Worm (Caenorhabditis elegans): ENCODE measurements around the gene Y54F10BM.9.

Y54F10BM.9 gene

DNA sequence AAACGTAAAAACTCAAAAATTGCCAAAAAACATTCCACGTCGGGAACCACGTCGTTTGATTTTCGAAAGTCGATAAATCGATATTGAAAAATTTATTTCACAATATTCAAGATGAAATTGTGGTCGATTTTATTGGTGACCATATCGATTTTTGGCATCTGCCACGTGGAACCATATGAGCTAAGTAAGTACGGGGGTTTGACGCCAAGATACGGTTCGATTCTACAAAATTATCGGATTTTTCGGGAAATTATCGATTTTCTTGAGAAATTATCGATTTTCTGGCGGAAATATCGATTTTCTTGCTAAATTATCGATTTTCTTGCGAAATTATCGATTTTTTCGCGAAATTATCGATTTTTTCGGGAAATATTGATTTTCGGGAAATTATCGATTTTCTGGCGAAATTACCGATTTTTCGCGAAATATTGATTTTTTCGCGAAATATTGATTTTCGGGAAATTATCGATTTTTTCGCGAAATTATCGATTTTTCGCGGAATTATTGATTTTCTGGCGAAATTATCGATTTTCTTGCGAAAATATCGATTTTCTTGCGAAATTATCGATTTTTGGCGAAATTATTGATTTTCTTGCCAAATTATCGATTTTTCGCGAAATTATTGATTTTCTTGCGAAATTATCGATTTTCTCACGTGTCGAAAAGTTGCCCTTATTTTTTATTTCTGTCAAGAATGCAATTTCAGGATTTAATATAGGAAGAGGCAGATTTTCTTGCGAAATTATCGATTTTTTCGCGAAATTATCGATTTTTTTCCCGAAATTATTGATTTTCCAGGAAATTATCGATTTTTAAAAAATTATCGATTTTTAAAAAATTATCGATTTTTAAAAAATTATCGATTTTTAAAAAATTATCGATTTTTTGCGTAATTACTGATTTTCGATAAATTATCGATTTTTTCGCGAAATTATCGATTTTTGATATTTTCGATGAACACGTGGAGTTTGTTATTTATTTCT is 22.5 kb downstream of the Y54F10BM.9 start, which contains the start of gene Y54F10BM.3:
Gene Y54F10BM.3, plus strand, starts transcription at position 51 of the 983 bp plus-strand sequence.
- TF ChIP-seq ztf-11 (tag; optimal IDR thresholded peaks at IDR 0.05): no peak
- TF ChIP-seq gmeb-1 (tag; optimal IDR thresholded peaks at IDR 0.05): no peak

DNA sequence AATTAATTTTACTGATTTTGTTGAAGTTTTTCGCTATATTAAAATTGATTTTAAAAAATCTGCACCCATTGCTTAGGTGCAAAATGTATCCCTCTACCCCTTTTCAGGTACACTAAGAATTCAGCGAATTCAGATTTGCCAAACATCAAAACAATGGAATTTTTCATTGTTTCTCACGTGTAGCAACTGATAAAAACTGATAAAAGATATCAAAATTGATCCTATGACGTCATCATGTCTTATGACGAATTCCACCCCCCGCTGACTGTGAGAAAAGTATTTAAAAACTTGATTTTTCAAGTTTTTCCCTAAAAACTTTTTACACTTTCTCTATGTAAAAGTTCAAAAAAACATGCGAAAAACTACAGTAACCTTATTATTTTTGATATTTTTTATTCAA is 24.2 kb downstream of the Y54F10BM.9 start, which contains the start of gene Y54F10BM.22:
Gene Y54F10BM.22, plus strand, starts transcription at position 331 of the 400 bp plus-strand sequence.
- TF ChIP-seq ztf-1 (GFP tag; conservative IDR thresholded peaks at IDR 0.05) (no peak), nhr-25 (tag; optimal IDR thresholded peaks at IDR 0.05) (peak; percentile 60), dmd-4 (tag; optimal IDR thresholded peaks at IDR 0.05) (no peak), sma-3 (GFP tag; optimal IDR thresholded peaks at IDR 0.05) (peak; percentile 59), ZK546.5 (tag; optimal IDR thresholded peaks at IDR 0.05) (no peak), ama-1 (optimal IDR thresholded peaks at IDR 0.05) (no peak), nhr-21 (tag; optimal IDR thresholded peaks at IDR 0.05) (no peak), F13H6.1 (tag; optimal IDR thresholded peaks at IDR 0.05) (no peak), aly-2 (tag; optimal IDR thresholded peaks at IDR 0.05) (no peak), crh-2 (tag; optimal IDR thresholded peaks at IDR 0.05) (no peak), skn-1 (tag; optimal IDR thresholded peaks at IDR 0.05) (no peak), mbf-1 (tag; optimal IDR thresholded peaks at IDR 0.05) (no peak), elt-3 (tag; optimal IDR thresholded peaks at IDR 0.05) (no peak), nhr-77 (tag; optimal IDR thresholded peaks at IDR 0.05) (no peak)

DNA sequence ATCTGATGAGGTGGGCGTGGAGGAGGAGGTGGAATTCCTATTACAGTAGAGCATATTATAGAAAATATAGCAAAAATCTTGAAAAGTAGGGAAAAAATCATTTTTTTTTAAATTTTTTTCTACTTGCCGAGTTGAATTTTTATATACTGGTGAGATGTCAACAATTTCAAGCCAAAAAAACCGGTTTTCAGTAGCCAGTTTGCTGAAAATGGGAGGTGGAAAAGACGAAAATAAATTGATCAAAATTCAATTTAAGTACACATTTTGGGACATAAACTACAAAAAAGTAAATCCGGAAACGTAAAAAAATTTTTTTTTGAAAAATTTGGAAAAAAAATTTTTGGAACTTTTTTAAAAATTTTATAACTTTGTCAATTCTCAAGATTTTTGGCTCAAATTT is 25.3 kb downstream of the Y54F10BM.9 start, which contains the start of gene Y54F10BM.23:
Gene Y54F10BM.23, minus strand, starts transcription at position 101 of the 400 bp plus-strand sequence.
- TF ChIP-seq ama-1 (optimal IDR thresholded peaks at IDR 0.05): no peak

ce11 chrIII:2276842-2277241 is 27.9 kb downstream of the Y54F10BM.9 start, which contains the start of gene Y54F10BM.21:
Gene Y54F10BM.21, plus strand, starts transcription at chrIII:2277142.
- TF ChIP-seq lin-13 (GFP tag; optimal IDR thresholded peaks at IDR 0.05): no peak
- no peak for TF ChIP-seq dmd-4 (tag; optimal IDR thresholded peaks at IDR 0.05)

ce11 chrIII:2272732-2273131 is 32.0 kb downstream of the Y54F10BM.9 start, which contains the start of gene fbxa-39:
Gene fbxa-39, plus strand, starts transcription at chrIII:2273032.
- TF ChIP-seq crh-2 (tag; optimal IDR thresholded peaks at IDR 0.05) (no peak), fos-1 (tag; optimal IDR thresholded peaks at IDR 0.05) (no peak)

- TF ChIP-seq fos-1 (tag; optimal IDR thresholded peaks at IDR 0.05) (peak; percentile 48), zag-1 (tag; optimal IDR thresholded peaks at IDR 0.05) (no peak), sma-3 (GFP tag; optimal IDR thresholded peaks at IDR 0.05) (no peak), peb-1 (tag; optimal IDR thresholded peaks at IDR 0.05) (no peak), lsy-2 (tag; optimal IDR thresholded peaks at IDR 0.05) (no peak), lin-39 (tag; optimal IDR thresholded peaks at IDR 0.05) (no peak), ZK546.5 (tag; optimal IDR thresholded peaks at IDR 0.05) (no peak), nhr-25 (tag; optimal IDR thresholded peaks at IDR 0.05) (no peak)
These were observed 32.7 kb downstream of the Y54F10BM.9 start, which contains the start of gene fbxa-48 for ce11 chrIII:2272075-2272474. Gene fbxa-48, minus strand, starts transcription at chrIII:2272175.

DNA sequence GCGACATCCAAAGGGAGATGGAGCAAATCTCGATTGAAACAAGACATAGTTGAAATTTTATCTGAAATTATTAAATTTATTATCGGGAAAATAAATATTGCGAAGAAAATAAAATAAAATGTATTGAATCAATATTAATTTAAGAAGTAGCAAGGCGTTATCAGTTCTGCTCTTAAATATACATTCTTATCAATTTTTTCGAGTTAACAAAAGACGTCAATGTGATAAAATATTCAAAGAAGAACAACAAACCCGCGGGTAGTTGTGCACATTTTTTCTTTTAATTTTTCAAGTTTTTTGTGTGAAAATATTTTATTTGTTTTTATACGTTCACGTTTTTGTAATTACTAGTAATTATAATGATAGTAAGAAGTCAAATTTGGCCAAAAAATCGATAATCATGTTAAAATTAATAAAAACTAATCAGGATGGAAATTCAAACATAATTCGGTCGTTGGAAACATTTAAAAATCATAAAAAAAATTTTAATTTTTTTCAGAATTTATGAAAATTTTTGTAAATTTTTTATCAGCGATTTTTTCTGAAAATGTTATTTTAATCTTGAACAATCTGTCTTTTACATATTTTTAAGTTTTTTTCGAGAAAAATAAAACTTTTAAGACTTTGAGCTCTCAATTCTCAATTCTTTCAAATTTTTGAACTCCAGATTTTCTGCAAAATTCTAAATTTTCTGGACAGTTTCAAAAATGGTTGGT is 38.6 kb downstream of the Y54F10BM.9 start, which contains the start of gene fbxa-9:
Gene fbxa-9, plus strand, starts transcription at position 666 of the 716 bp plus-strand sequence.
- TF ChIP-seq F13H6.1 (tag; optimal IDR thresholded peaks at IDR 0.05): no peak
- peak; percentile 58 for TF ChIP-seq fos-1 (tag; optimal IDR thresholded peaks at IDR 0.05)

DNA sequence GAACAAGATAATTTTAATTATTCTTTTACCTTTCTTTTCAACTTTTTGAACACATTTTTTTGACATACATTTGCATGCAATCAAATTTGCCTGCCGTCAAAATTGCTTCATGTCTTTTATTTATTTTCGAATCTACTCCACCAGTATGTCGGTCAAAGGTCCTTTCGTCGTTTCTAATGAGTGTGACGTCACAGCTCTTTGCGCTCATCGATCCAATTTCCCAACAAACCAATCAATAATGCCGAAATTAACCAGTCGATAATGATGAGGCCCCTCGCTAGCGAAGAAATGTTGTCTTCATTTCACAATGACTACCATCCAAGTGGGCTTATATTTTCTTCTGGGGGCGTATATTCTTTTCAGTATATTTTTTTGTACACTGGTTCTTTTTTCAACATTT is 41.8 kb downstream of the Y54F10BM.9 start, which contains the start of gene Y54F10BM.6:
Gene Y54F10BM.6, plus strand, starts transcription at position 301 of the 400 bp plus-strand sequence.
- TF ChIP-seq fos-1 (tag; optimal IDR thresholded peaks at IDR 0.05) (no peak), dmd-4 (tag; optimal IDR thresholded peaks at IDR 0.05) (no peak), nhr-11 (tag; optimal IDR thresholded peaks at IDR 0.05) (no peak), ceh-82 (tag; optimal IDR thresholded peaks at IDR 0.05) (no peak), nhr-129 (tag; optimal IDR thresholded peaks at IDR 0.05) (no peak), ceh-16 (tag; optimal IDR thresholded peaks at IDR 0.05) (no peak), nhr-23 (tag; optimal IDR thresholded peaks at IDR 0.05) (no peak), lin-13 (GFP tag; optimal IDR thresholded peaks at IDR 0.05) (no peak)
